Worm (Caenorhabditis elegans) whole organism, late embryonic: Measurements from ENCODE around the gene npr-11.

Experiments
- F13H6.1 ChIP-seq: sonication (generic microtip); optimal IDR thresholded peaks from 2 replicates; lab custom pipeline; 2016; ENCODE audit warnings: missing genetic modification characterization, missing compliant biosample characterization
- K02D7.2 ChIP-seq: sonication (generic microtip); optimal IDR thresholded peaks from 2 replicates; lab custom pipeline; 2017; ENCODE audit warnings: mild to moderate bottlenecking, missing genetic modification characterization, missing compliant biosample characterization
- K09A11.1 ChIP-seq: sonication (generic microtip); optimal IDR thresholded peaks from 2 replicates; lab custom pipeline; 2017; ENCODE audit warnings: antibody characterized with exemption, mild to moderate bottlenecking, missing genetic modification characterization, missing compliant biosample characterization; ENCODE audit not compliant: insufficient read depth
- Y22D7AL.16 ChIP-seq: sonication (generic microtip); optimal IDR thresholded peaks from 2 replicates; lab custom pipeline; 2016; ENCODE audit warnings: missing genetic modification characterization, missing compliant biosample characterization
- ceh-18 ChIP-seq: sonication (generic microtip); optimal IDR thresholded peaks from 2 replicates; lab custom pipeline; 2016; ENCODE audit warnings: missing genetic modification characterization, missing compliant biosample characterization
- ceh-19 ChIP-seq: fragments of 200-800 bp; sonication (Bioruptor generic); optimal IDR thresholded peaks from 2 replicates; lab custom pipeline; 2018; ENCODE audit warnings: mild to moderate bottlenecking, missing genetic modification characterization, missing compliant biosample characterization
- ceh-2 ChIP-seq: sonication (generic microtip); optimal IDR thresholded peaks from 2 replicates; lab custom pipeline; 2016; ENCODE audit warnings: missing genotype, missing genetic modification characterization, missing compliant biosample characterization
- ceh-31 ChIP-seq: sonication (generic microtip); optimal IDR thresholded peaks from 2 replicates; lab custom pipeline; 2016; ENCODE audit warnings: missing genetic modification characterization, missing compliant biosample characterization
- ceh-48 ChIP-seq: sonication (generic microtip); optimal IDR thresholded peaks from 2 replicates; lab custom pipeline; 2016; ENCODE audit warnings: missing genetic modification characterization, inconsistent platforms, missing compliant biosample characterization
- ceh-6 ChIP-seq: fragments of 200-800 bp; sonication (Bioruptor generic); optimal IDR thresholded peaks from 2 replicates; lab custom pipeline; 2018; ENCODE audit warnings: mild to moderate bottlenecking, missing genetic modification characterization, missing compliant biosample characterization
- dmd-4 ChIP-seq: sonication (generic microtip); optimal IDR thresholded peaks from 2 replicates; lab custom pipeline; 2016; ENCODE audit warnings: borderline replicate concordance, missing genetic modification characterization, missing compliant biosample characterization
- dve-1 ChIP-seq: sonication (generic microtip); optimal IDR thresholded peaks from 2 replicates; lab custom pipeline; 2017; ENCODE audit warnings: antibody characterized with exemption, mild to moderate bottlenecking, missing genetic modification characterization, missing compliant biosample characterization
- elt-2 ChIP-seq: sonication (generic microtip); optimal IDR thresholded peaks from 2 replicates; lab custom pipeline; 2016; ENCODE audit warnings: missing genetic modification reagents, missing genetic modification characterization, missing compliant biosample characterization
- elt-4 ChIP-seq: sonication (generic microtip); optimal IDR thresholded peaks from 2 replicates; lab custom pipeline; 2016; ENCODE audit warnings: missing genetic modification characterization, missing compliant biosample characterization
- eyg-1 ChIP-seq: sonication (generic microtip); optimal IDR thresholded peaks from 2 replicates; lab custom pipeline; 2016; ENCODE audit warnings: missing genotype, missing genetic modification characterization, missing compliant biosample characterization
- fax-1 ChIP-seq: sonication (generic microtip); optimal IDR thresholded peaks from 2 replicates; lab custom pipeline; 2016; ENCODE audit warnings: missing genotype, missing genetic modification characterization, missing compliant biosample characterization
- fkh-10 ChIP-seq: fragments of 150-350 bp; optimal IDR thresholded peaks from 2 replicates; lab custom pipeline; 2014; ENCODE audit warnings: missing biosample characterization, missing genetic modification reagents, missing genetic modification characterization
- hlh-13 ChIP-seq: fragments of 200-800 bp; sonication (Bioruptor generic); optimal IDR thresholded peaks from 2 replicates; lab custom pipeline; 2018; ENCODE audit warnings: mild to moderate bottlenecking, missing genetic modification characterization, missing compliant biosample characterization
- hlh-6 ChIP-seq: sonication (generic microtip); optimal IDR thresholded peaks from 2 replicates; lab custom pipeline; 2016; ENCODE audit warnings: missing genotype, missing genetic modification characterization, missing compliant biosample characterization
- lim-6 ChIP-seq: sonication (generic microtip); optimal IDR thresholded peaks from 2 replicates; lab custom pipeline; 2016; ENCODE audit warnings: missing genetic modification characterization, missing compliant biosample characterization
- mec-3 ChIP-seq: sonication (generic microtip); optimal IDR thresholded peaks from 2 replicates; lab custom pipeline; 2016; ENCODE audit warnings: borderline replicate concordance, missing genetic modification characterization, missing compliant biosample characterization
- nhr-232 ChIP-seq: sonication (generic microtip); optimal IDR thresholded peaks from 2 replicates; lab custom pipeline; 2016; ENCODE audit warnings: missing genetic modification characterization, missing compliant biosample characterization
- npax-4 ChIP-seq: sonication (generic microtip); optimal IDR thresholded peaks from 2 replicates; lab custom pipeline; 2016; ENCODE audit warnings: missing genetic modification characterization, missing compliant biosample characterization
- odd-2 ChIP-seq: sonication (generic microtip); optimal IDR thresholded peaks from 2 replicates; lab custom pipeline; 2017; ENCODE audit warnings: antibody characterized with exemption, mild to moderate bottlenecking, missing genetic modification characterization, missing compliant biosample characterization
- pat-9 ChIP-seq: fragments of 200-800 bp; sonication (Bioruptor generic); optimal IDR thresholded peaks from 2 replicates; lab custom pipeline; 2018; ENCODE audit warnings: mild to moderate bottlenecking, missing genetic modification characterization, moderate library complexity, missing compliant biosample characterization
- pha-4 ChIP-seq: fragments of 150-350 bp; optimal IDR thresholded peaks from 2 replicates; lab custom pipeline; 2018; ENCODE audit warnings: missing biosample characterization, missing genetic modification reagents, missing genetic modification characterization
- pqm-1 ChIP-seq: sonication (generic microtip); optimal IDR thresholded peaks from 2 replicates; lab custom pipeline; 2016; ENCODE audit warnings: missing genetic modification characterization, missing compliant biosample characterization
- pros-1 ChIP-seq: fragments of 150-350 bp; optimal IDR thresholded peaks from 2 replicates; lab custom pipeline; 2014; ENCODE audit warnings: missing biosample characterization, missing genetic modification reagents, missing genetic modification characterization
- ref-2 ChIP-seq: sonication (generic microtip); optimal IDR thresholded peaks from 2 replicates; lab custom pipeline; 2016; ENCODE audit warnings: missing genetic modification characterization, missing compliant biosample characterization
- rnt-1 ChIP-seq: sonication (generic microtip); optimal IDR thresholded peaks from 2 replicates; lab custom pipeline; 2016; ENCODE audit warnings: missing genetic modification characterization, missing compliant biosample characterization
- sox-2 ChIP-seq: fragments of 200-800 bp; sonication (Bioruptor generic); IDR thresholded peaks from 2 replicates; pipeline ENCODE4 v1.3.6; 2022; ENCODE audit warnings: missing genetic modification reagents, missing genetic modification characterization, missing compliant biosample characterization
- sox-4 ChIP-seq: sonication (generic microtip); optimal IDR thresholded peaks from 2 replicates; lab custom pipeline; 2017; ENCODE audit warnings: mild to moderate bottlenecking, missing genetic modification characterization, inconsistent platforms, missing compliant biosample characterization
- tbx-2 ChIP-seq: sonication (generic microtip); optimal IDR thresholded peaks from 2 replicates; lab custom pipeline; 2016; ENCODE audit warnings: missing genetic modification characterization, missing compliant biosample characterization
- tbx-7 ChIP-seq: sonication (generic microtip); optimal IDR thresholded peaks from 2 replicates; lab custom pipeline; 2016; ENCODE audit warnings: missing genotype, missing genetic modification characterization, missing compliant biosample characterization
- unc-42 ChIP-seq: sonication (generic microtip); optimal IDR thresholded peaks from 2 replicates; lab custom pipeline; 2016; ENCODE audit warnings: missing genotype, missing genetic modification characterization, missing compliant biosample characterization
- unc-55 ChIP-seq: sonication (generic microtip); optimal IDR thresholded peaks from 2 replicates; lab custom pipeline; 2017; ENCODE audit warnings: missing biosample characterization, missing genetic modification reagents, missing genetic modification characterization
- unc-86 ChIP-seq: sonication (generic microtip); optimal IDR thresholded peaks from 2 replicates; lab custom pipeline; 2016; ENCODE audit warnings: missing genetic modification characterization, missing compliant biosample characterization
- zip-5 ChIP-seq: sonication (generic microtip); optimal IDR thresholded peaks from 2 replicates; lab custom pipeline; 2016; ENCODE audit warnings: missing genetic modification characterization, missing compliant biosample characterization

Gene npr-11

ce11 chrX:1302267-1302666, 46.8 kb upstream of the npr-11 start (continued):
- TF ChIP-seq pha-4 (no peak), nhr-232 (tag; lab: Kevin White, UChicago) (no peak), ceh-19 (GFP tag; lab: Kevin White, UChicago) (peak; percentile 71), K02D7.2 (tag; lab: Kevin White, UChicago) (no peak), pat-9 (tag; lab: Kevin White, UChicago) (no peak), ceh-31 (peak; percentile 96), elt-4 (tag; lab: Kevin White, UChicago) (no peak), unc-86 (tag; lab: Kevin White, UChicago) (no peak), unc-42 (tag; lab: Kevin White, UChicago) (peak; percentile 83), Y22D7AL.16 (tag; lab: Kevin White, UChicago) (no peak), sox-2 (GFP tag; lab: Robert Waterston, UW) (no peak; the same call in 1 of the 2 replicates), tbx-7 (tag; lab: Kevin White, UChicago) (peak; percentile 56), npax-4 (tag; lab: Kevin White, UChicago) (no peak), pros-1 (peak; percentile 77), ref-2 (tag; lab: Kevin White, UChicago) (peak; percentile 69), fkh-10 (GFP tag; lab: Kevin White, UChicago) (no peak), lim-6 (tag; lab: Kevin White, UChicago) (peak; percentile 36), pqm-1 (tag; lab: Kevin White, UChicago) (peak; percentile 56), F13H6.1 (tag; lab: Kevin White, UChicago) (peak; percentile 79), zip-5 (tag; lab: Kevin White, UChicago) (peak; percentile 17), sox-4 (tag; lab: Kevin White, UChicago) (no peak), mec-3 (peak; percentile 34), dve-1 (tag; lab: Kevin White, UChicago) (peak; percentile 58), fax-1 (tag; lab: Kevin White, UChicago) (peak; percentile 54), K09A11.1 (no peak)

ce11 chrX:1299849-1300248, 44.4 kb upstream of the npr-11 start, which contains the start of gene inso-1:
TSS of gene inso-1 (plus strand) at chrX:1300149.
- TF ChIP-seq ceh-48 (tag; lab: Kevin White, UChicago) (no peak), unc-55 (GFP tag; lab: Kevin White, UChicago) (no peak), dmd-4 (tag; lab: Kevin White, UChicago) (no peak), ref-2 (tag; lab: Kevin White, UChicago) (no peak), elt-4 (tag; lab: Kevin White, UChicago) (no peak), tbx-2 (tag; lab: Kevin White, UChicago) (no peak), eyg-1 (no peak), unc-86 (tag; lab: Kevin White, UChicago) (no peak), elt-2 (no peak), sox-2 (GFP tag; lab: Robert Waterston, UW) (no peak), ceh-18 (no peak), ceh-6 (GFP tag; lab: Kevin White, UChicago) (no peak), dve-1 (tag; lab: Kevin White, UChicago) (no peak), K02D7.2 (tag; lab: Kevin White, UChicago) (no peak), zip-5 (tag; lab: Kevin White, UChicago) (no peak), hlh-6 (tag; lab: Kevin White, UChicago) (no peak), sox-4 (tag; lab: Kevin White, UChicago) (no peak), pros-1 (no peak), fax-1 (tag; lab: Kevin White, UChicago) (no peak), ceh-2 (tag; lab: Kevin White, UChicago) (no peak)

- no peak for TF ChIP-seq sox-2 (GFP tag; lab: Robert Waterston, UW)
- TF ChIP-seq odd-2 (tag; lab: Kevin White, UChicago) = no peak
- TF ChIP-seq ceh-19 (GFP tag; lab: Kevin White, UChicago) = no peak
- TF ChIP-seq F13H6.1 (tag; lab: Kevin White, UChicago) = no peak
- TF ChIP-seq hlh-13 (GFP tag; lab: Kevin White, UChicago) = no peak
- no peak for TF ChIP-seq rnt-1 (tag; lab: Kevin White, UChicago)
These were observed 40.3 kb upstream of the npr-11 start for ce11 chrX:1295713-1296112.
